Fruit fly (Drosophila melanogaster): ENCODE results near the gene CG32170.
A peak's percentile ranks its signal among the peaks of the same experiment; 100 is the strongest.

CG32170 gene

dm6 chr3L:16884037-16884436 lies 6.9 kb downstream of the CG32170 start:
- TF ChIP-seq CG7101 (tag; optimal IDR thresholded peaks at IDR 0.05) = no peak
- TF ChIP-seq CG12768 (GFP tag; optimal IDR thresholded peaks at IDR 0.05) = no peak
- TF ChIP-seq Hr96 (GFP tag; optimal IDR thresholded peaks at IDR 0.05) = no peak
- no peak for TF ChIP-seq CG5204 (GFP tag; optimal IDR thresholded peaks at IDR 0.05)
- TF ChIP-seq CG1620 (GFP tag; optimal IDR thresholded peaks at IDR 0.05) = no peak
- TF ChIP-seq cic (GFP tag; optimal IDR thresholded peaks at IDR 0.05) = no peak
- no peak for TF ChIP-seq CG11617 (GFP tag; optimal IDR thresholded peaks at IDR 0.05)
- TF ChIP-seq CG7045 (GFP tag; optimal IDR thresholded peaks at IDR 0.05) = no peak
- TF ChIP-seq CG33017 (tag; optimal IDR thresholded peaks at IDR 0.05) = no peak
- no peak for TF ChIP-seq cnc (optimal IDR thresholded peaks at IDR 0.05)
- no peak for TF ChIP-seq Mnt (GFP tag; optimal IDR thresholded peaks at IDR 0.05)
- no peak for TF ChIP-seq pad (GFP tag; optimal IDR thresholded peaks at IDR 0.05)
- no peak for TF ChIP-seq Crg-1 (GFP tag; optimal IDR thresholded peaks at IDR 0.05)
- TF ChIP-seq toe (GFP tag; optimal IDR thresholded peaks at IDR 0.05) = no peak

dm6 chr3L:16885042-16885441 lies 7.9 kb downstream of the CG32170 start:
- no peak for TF ChIP-seq CG7101 (tag; optimal IDR thresholded peaks at IDR 0.05)
- TF ChIP-seq CG33017 (tag; optimal IDR thresholded peaks at IDR 0.05) = peak; percentile 45

dm6 chr3L:16886179-16886930 lies 9.2 kb downstream of the CG32170 start:
- TF ChIP-seq cic (GFP tag; optimal IDR thresholded peaks at IDR 0.05) (peak; percentile 65), ovo (GFP tag; optimal IDR thresholded peaks at IDR 0.05) (no peak), tj (GFP tag; optimal IDR thresholded peaks at IDR 0.05) (peak; percentile 29), CG7101 (tag; optimal IDR thresholded peaks at IDR 0.05) (no peak), CG14711 (tag; optimal IDR thresholded peaks at IDR 0.05) (peak; percentile 10), bab1 (GFP tag; optimal IDR thresholded peaks at IDR 0.05) (peak; percentile 34), kay (GFP tag; ENCODE audit: borderline replicate concordance) (peak; percentile 95), Clk (GFP tag; optimal IDR thresholded peaks at IDR 0.05) (no peak), toe (GFP tag; optimal IDR thresholded peaks at IDR 0.05) (no peak), CG1620 (GFP tag; optimal IDR thresholded peaks at IDR 0.05) (no peak), cnc (optimal IDR thresholded peaks at IDR 0.05) (no peak), CG12768 (GFP tag; optimal IDR thresholded peaks at IDR 0.05) (peak; percentile 35), CG11617 (GFP tag; optimal IDR thresholded peaks at IDR 0.05) (no peak)

dm6 chr3L:16887272-16887671 lies 10.2 kb downstream of the CG32170 start:
- TF ChIP-seq kay (GFP tag; ENCODE audit: borderline replicate concordance) (no peak), Crg-1 (GFP tag; optimal IDR thresholded peaks at IDR 0.05) (no peak), toe (GFP tag; optimal IDR thresholded peaks at IDR 0.05) (no peak), pad (GFP tag; optimal IDR thresholded peaks at IDR 0.05) (no peak), CG1620 (GFP tag; optimal IDR thresholded peaks at IDR 0.05) (no peak), bab1 (GFP tag; optimal IDR thresholded peaks at IDR 0.05) (no peak), tj (GFP tag; optimal IDR thresholded peaks at IDR 0.05) (peak; percentile 60), CG7045 (GFP tag; optimal IDR thresholded peaks at IDR 0.05) (no peak)

- TF ChIP-seq kay (GFP tag; ENCODE audit: borderline replicate concordance) (no peak), CG33017 (tag; optimal IDR thresholded peaks at IDR 0.05) (no peak), Crg-1 (GFP tag; optimal IDR thresholded peaks at IDR 0.05) (no peak), Clk (GFP tag; optimal IDR thresholded peaks at IDR 0.05) (no peak), CG14711 (tag; optimal IDR thresholded peaks at IDR 0.05) (no peak), Mnt (GFP tag; optimal IDR thresholded peaks at IDR 0.05) (no peak), Hr96 (GFP tag; optimal IDR thresholded peaks at IDR 0.05) (no peak), CG11617 (GFP tag; optimal IDR thresholded peaks at IDR 0.05) (no peak), CG5204 (GFP tag; optimal IDR thresholded peaks at IDR 0.05) (no peak), CG12768 (GFP tag; optimal IDR thresholded peaks at IDR 0.05) (no peak), CG7101 (tag; optimal IDR thresholded peaks at IDR 0.05) (no peak), CG1620 (GFP tag; optimal IDR thresholded peaks at IDR 0.05) (no peak)
Observed at dm6 chr3L:16889545-16889944, 12.4 kb downstream of the CG32170 start.

dm6 chr3L:16890650-16891336 lies 13.7 kb downstream of the CG32170 start:
- TF ChIP-seq bab1 (GFP tag; optimal IDR thresholded peaks at IDR 0.05) = peak; percentile 82
- TF ChIP-seq CG7045 (GFP tag; optimal IDR thresholded peaks at IDR 0.05) = no peak
- no peak for TF ChIP-seq CG5204 (GFP tag; optimal IDR thresholded peaks at IDR 0.05)
- TF ChIP-seq CG33017 (tag; optimal IDR thresholded peaks at IDR 0.05) = peak; percentile 9
- peak; percentile 55 for TF ChIP-seq CG7101 (tag; optimal IDR thresholded peaks at IDR 0.05)
- TF ChIP-seq ovo (GFP tag; optimal IDR thresholded peaks at IDR 0.05) = peak; percentile 54
- TF ChIP-seq CG11617 (GFP tag; optimal IDR thresholded peaks at IDR 0.05) = peak; percentile 46
- TF ChIP-seq CG12768 (GFP tag; optimal IDR thresholded peaks at IDR 0.05) = peak; percentile 61
- TF ChIP-seq cnc (optimal IDR thresholded peaks at IDR 0.05) = no peak
- peak; percentile 43 for TF ChIP-seq cic (GFP tag; optimal IDR thresholded peaks at IDR 0.05)
- peak; percentile 42 for TF ChIP-seq Crg-1 (GFP tag; optimal IDR thresholded peaks at IDR 0.05)
- TF ChIP-seq Hr96 (GFP tag; optimal IDR thresholded peaks at IDR 0.05) = no peak
- peak; percentile 22 for TF ChIP-seq kay (GFP tag; ENCODE audit: borderline replicate concordance)
- no peak for TF ChIP-seq CG1620 (GFP tag; optimal IDR thresholded peaks at IDR 0.05)
- peak; percentile 58 for TF ChIP-seq CG14711 (tag; optimal IDR thresholded peaks at IDR 0.05)
- TF ChIP-seq Mnt (GFP tag; optimal IDR thresholded peaks at IDR 0.05) = peak; percentile 46
- peak; percentile 88 for TF ChIP-seq tj (GFP tag; optimal IDR thresholded peaks at IDR 0.05)
- TF ChIP-seq pad (GFP tag; optimal IDR thresholded peaks at IDR 0.05) = peak; percentile 66
- TF ChIP-seq toe (GFP tag; optimal IDR thresholded peaks at IDR 0.05) = no peak
- no peak for TF ChIP-seq Clk (GFP tag; optimal IDR thresholded peaks at IDR 0.05)

Data from whole organism, adult.